Worm (Caenorhabditis elegans) whole organism, L2 larva: Measurements from ENCODE around the gene nkb-3.

Experiments
- gmeb-1 ChIP-seq: fragments of 150-350 bp; optimal IDR thresholded peaks from 2 replicates; lab custom pipeline; 2014; ENCODE audit warnings: missing biosample characterization, missing genetic modification characterization
- snpc-4 ChIP-seq: fragments of 150-350 bp; optimal IDR thresholded peaks from 2 replicates; lab custom pipeline; 2014; ENCODE audit warnings: missing biosample characterization, missing genetic modification characterization

ce11 chrX:13752822-13753581, 17.4 kb downstream of the nkb-3 start:
- TF ChIP-seq gmeb-1 (tag; lab: Kevin White, UChicago) (no peak), snpc-4 (tag; lab: Kevin White, UChicago) (no peak)
